Worm (Caenorhabditis elegans) whole organism, L3 larva: Measurements from ENCODE around the gene F19H6.5.

ENCODE experiments used
- ama-1 ChIP-seq: fragments of 150-350 bp; optimal IDR thresholded peaks from 2 replicates; lab custom pipeline; 2018
- egl-5 ChIP-seq: fragments of 150-350 bp; optimal IDR thresholded peaks from 2 replicates; lab custom pipeline; 2017; ENCODE audit warnings: missing biosample characterization, missing genetic modification reagents, missing genetic modification characterization, inconsistent platforms
- jun-1 ChIP-seq: fragments of 150-350 bp; optimal IDR thresholded peaks from 2 replicates; lab custom pipeline; 2014; ENCODE audit warnings: missing biosample characterization, missing genetic modification reagents, missing genetic modification characterization
- nhr-28 ChIP-seq: fragments of 150-350 bp; optimal IDR thresholded peaks from 2 replicates; lab custom pipeline; 2014; ENCODE audit warnings: missing biosample characterization, missing genetic modification characterization
- unc-62 ChIP-seq: fragments of 150-350 bp; sonication (generic microtip); optimal IDR thresholded peaks from 4 replicates; lab custom pipeline; 2014; ENCODE audit warnings: missing biosample characterization, missing genetic modification reagents, missing genetic modification characterization
- ztf-11 ChIP-seq: fragments of 150-350 bp; optimal IDR thresholded peaks from 2 replicates; lab custom pipeline; 2014; ENCODE audit warnings: missing biosample characterization, missing genetic modification characterization

DNA sequence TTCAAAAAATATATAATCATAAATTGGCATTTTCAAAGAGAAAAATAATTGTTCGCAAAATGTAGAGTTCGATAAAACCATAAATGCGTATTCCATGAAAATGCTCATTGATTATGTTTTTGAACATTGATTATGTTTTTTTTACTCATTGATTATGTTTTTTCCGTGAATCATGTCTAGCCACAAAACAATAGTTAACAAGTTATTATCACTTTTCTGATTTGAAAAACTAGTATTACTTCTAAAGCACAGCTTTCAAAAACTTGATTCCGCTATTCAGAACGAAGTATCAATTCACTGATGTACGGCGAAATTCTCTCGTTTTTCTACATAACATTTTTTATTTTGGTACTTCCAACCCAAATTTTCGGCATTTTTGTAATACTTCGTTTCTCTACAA, 28.9 kb downstream of the F19H6.5 start, which contains the start of gene srd-48:
- TF ChIP-seq unc-62 (GFP tag; lab: Kevin White, UChicago) = no peak
- no peak for TF ChIP-seq ama-1 (lab: Kevin White, UChicago)
- no peak for TF ChIP-seq ztf-11 (tag; lab: Kevin White, UChicago)
- no peak for TF ChIP-seq egl-5 (tag; lab: Kevin White, UChicago)
- no peak for TF ChIP-seq nhr-28
- no peak for TF ChIP-seq jun-1 (tag; lab: Kevin White, UChicago)
